Fruit fly (Drosophila melanogaster) whole organism, embryonic: Measurements from ENCODE around the gene Tsp2A.
A peak's percentile ranks its signal among the peaks of the same experiment; 100 is the strongest.

Source experiments
- CG1024 ChIP-seq: fragments of 200-800 bp; sonication (Bioruptor generic); IDR thresholded peaks from 2 replicates; pipeline ENCODE4 v1.3.6; 2022; ENCODE audit warnings: missing biosample characterization, missing genetic modification characterization
- CG10979 ChIP-seq: fragments of 200-800 bp; sonication (Bioruptor generic); optimal IDR thresholded peaks from 2 replicates; lab custom pipeline; 2018; ENCODE audit warnings: missing biosample characterization, mild to moderate bottlenecking, missing genetic modification characterization, moderate library complexity
- CG14441 ChIP-seq: fragments of 200-800 bp; sonication (Bioruptor generic); IDR thresholded peaks from 2 replicates; pipeline ENCODE4 v1.3.6; 2022; ENCODE audit warnings: missing biosample characterization, missing genetic modification characterization
- CG15011 ChIP-seq: fragments of 200-800 bp; sonication (Bioruptor generic); optimal IDR thresholded peaks from 3 replicates; lab custom pipeline; 2018; ENCODE audit warnings: missing biosample characterization, mild to moderate bottlenecking, missing genetic modification characterization
- CG15269 ChIP-seq: fragments of 200-800 bp; sonication (Bioruptor generic); optimal IDR thresholded peaks from 2 replicates; lab custom pipeline; 2018; ENCODE audit warnings: missing biosample characterization, mild to moderate bottlenecking, missing genetic modification characterization, moderate library complexity
- CG15696 ChIP-seq: fragments of 200-800 bp; sonication (Bioruptor generic); optimal IDR thresholded peaks from 2 replicates; lab custom pipeline; 2019; ENCODE audit warnings: missing biosample characterization, mild to moderate bottlenecking, missing genetic modification characterization, moderate library complexity
- CG1603 ChIP-seq: fragments of 200-800 bp; sonication (Bioruptor generic); optimal IDR thresholded peaks from 2 replicates; lab custom pipeline; 2019; ENCODE audit warnings: missing biosample characterization, mild to moderate bottlenecking, missing genetic modification characterization, moderate library complexity
- CG17359 ChIP-seq: fragments of 200-800 bp; sonication (Bioruptor generic); optimal IDR thresholded peaks from 3 replicates; lab custom pipeline; 2018; ENCODE audit warnings: missing biosample characterization, mild to moderate bottlenecking, missing genetic modification characterization, moderate library complexity
- CG18011 ChIP-seq: fragments of 200-800 bp; sonication (Bioruptor generic); optimal IDR thresholded peaks from 2 replicates; lab custom pipeline; 2017; ENCODE audit warnings: missing biosample characterization, missing genetic modification characterization, mild to moderate bottlenecking, moderate library complexity, missing genotype
- CG30431 ChIP-seq: fragments of 200-800 bp; sonication (Bioruptor generic); optimal IDR thresholded peaks from 2 replicates; lab custom pipeline; 2017; ENCODE audit warnings: missing biosample characterization, missing genetic modification characterization
- CG33213 ChIP-seq: fragments of 200-800 bp; sonication (Bioruptor generic); optimal IDR thresholded peaks from 3 replicates; lab custom pipeline; 2016; ENCODE audit warnings: missing biosample characterization, missing genetic modification characterization
- CG4424 ChIP-seq: fragments of 200-800 bp; sonication (Bioruptor generic); optimal IDR thresholded peaks from 3 replicates; lab custom pipeline; 2016; ENCODE audit warnings: missing biosample characterization, missing genetic modification characterization
- CG6654 ChIP-seq: fragments of 200-800 bp; sonication (Bioruptor generic); optimal IDR thresholded peaks from 2 replicates; lab custom pipeline; 2017; ENCODE audit warnings: missing biosample characterization, mild to moderate bottlenecking, missing genetic modification characterization
- CG7963 ChIP-seq: fragments of 200-800 bp; sonication (Bioruptor generic); IDR thresholded peaks from 3 replicates; pipeline ENCODE4 v1.3.6; 2022; ENCODE audit warnings: missing biosample characterization, missing genetic modification characterization; ENCODE audit not compliant: partially characterized antibody
- CG9609 ChIP-seq: fragments of 200-800 bp; sonication (Bioruptor generic); optimal IDR thresholded peaks from 3 replicates; lab custom pipeline; 2016; ENCODE audit warnings: missing biosample characterization, missing genetic modification characterization
- CG9932 ChIP-seq: fragments of 200-800 bp; sonication (Bioruptor generic); IDR thresholded peaks from 2 replicates; pipeline ENCODE4 v1.3.6; 2022; ENCODE audit warnings: missing biosample characterization, missing genetic modification characterization
- Camta ChIP-seq: fragments of 200-800 bp; sonication (Bioruptor generic); optimal IDR thresholded peaks from 2 replicates; lab custom pipeline; 2016; ENCODE audit warnings: missing biosample characterization, missing genetic modification characterization
- Deaf1 ChIP-seq: fragments of 200-800 bp; optimal IDR thresholded peaks from 3 replicates; lab custom pipeline; 2019; ENCODE audit warnings: missing biosample characterization, mild to moderate bottlenecking, missing genetic modification characterization, moderate library complexity
- E2f2 ChIP-seq: fragments of 200-800 bp; sonication (Bioruptor generic); IDR thresholded peaks from 2 replicates; pipeline ENCODE4 v1.3.6; 2022; ENCODE audit warnings: missing biosample characterization, missing genetic modification characterization
- ERR ChIP-seq: fragments of 200-800 bp; sonication (Bioruptor generic); optimal IDR thresholded peaks from 2 replicates; lab custom pipeline; 2016; ENCODE audit warnings: missing biosample characterization, missing genetic modification characterization
- HLH54F ChIP-seq: fragments of 200-800 bp; sonication (Bioruptor generic); optimal IDR thresholded peaks from 3 replicates; lab custom pipeline; 2016; ENCODE audit warnings: missing biosample characterization, missing genetic modification characterization
- Hr51 ChIP-seq, 2 experiments: fragments of 200-800 bp; sonication (Bioruptor generic); optimal IDR thresholded peaks; 2 replicates in 1 of 2; 3 replicates in 1 of 2; lab custom pipeline; 2016 to 2018; ENCODE audit warnings: missing biosample characterization in 2 of 2, missing genetic modification characterization in 2 of 2, mild to moderate bottlenecking in 1 of 2, moderate library complexity in 1 of 2
- MESR4 ChIP-seq: fragments of 200-800 bp; sonication (Bioruptor generic); optimal IDR thresholded peaks from 2 replicates; lab custom pipeline; 2018; ENCODE audit warnings: missing biosample characterization, mild to moderate bottlenecking, missing genetic modification characterization, moderate library complexity
- Max ChIP-seq: fragments of 200-800 bp; sonication (Bioruptor generic); optimal IDR thresholded peaks from 2 replicates; lab custom pipeline; 2016; ENCODE audit warnings: missing biosample characterization, mild to moderate bottlenecking, missing genetic modification characterization
- NK7.1 ChIP-seq: fragments of 200-800 bp; sonication (Bioruptor generic); optimal IDR thresholded peaks from 3 replicates; lab custom pipeline; 2016; ENCODE audit warnings: missing biosample characterization, missing genetic modification characterization
- Poxn ChIP-seq: fragments of 200-800 bp; sonication (Bioruptor generic); IDR thresholded peaks from 2 replicates; pipeline ENCODE4 v1.3.6; 2022; ENCODE audit warnings: missing biosample characterization, missing genetic modification characterization
- Usf ChIP-seq: fragments of 200-800 bp; sonication (Bioruptor generic); optimal IDR thresholded peaks from 2 replicates; lab custom pipeline; 2017; ENCODE audit warnings: missing genotype, missing biosample characterization, missing genetic modification characterization
- az2 ChIP-seq: fragments of 200-800 bp; sonication (Bioruptor generic); optimal IDR thresholded peaks from 3 replicates; lab custom pipeline; 2016; ENCODE audit warnings: missing biosample characterization, missing genetic modification characterization
- bigmax ChIP-seq: fragments of 200-800 bp; sonication (Bioruptor generic); optimal IDR thresholded peaks from 2 replicates; lab custom pipeline; 2018; ENCODE audit warnings: missing biosample characterization, mild to moderate bottlenecking, missing genetic modification characterization
- chif ChIP-seq, 2 experiments: fragments of 200-800 bp; sonication (Bioruptor generic); optimal IDR thresholded peaks; 3 replicates each; lab custom pipeline; 2016; ENCODE audit warnings: missing biosample characterization in 2 of 2, missing genetic modification characterization in 2 of 2
- chinmo ChIP-seq: fragments of 200-800 bp; sonication (Bioruptor generic); IDR thresholded peaks from 4 replicates; pipeline ENCODE4 v1.3.6; 2022; ENCODE audit warnings: missing biosample characterization, missing genetic modification characterization; ENCODE audit not compliant: partially characterized antibody
- chm ChIP-seq: fragments of 200-800 bp; sonication (Bioruptor generic); IDR thresholded peaks from 2 replicates; pipeline ENCODE4 v1.3.6; 2022; ENCODE audit warnings: missing biosample characterization, missing genetic modification characterization
- da ChIP-seq: fragments of 200-800 bp; sonication (Bioruptor generic); optimal IDR thresholded peaks from 2 replicates; lab custom pipeline; 2016; ENCODE audit warnings: missing biosample characterization, missing genetic modification characterization
- dan ChIP-seq: fragments of 200-800 bp; sonication (Bioruptor generic); IDR thresholded peaks from 2 replicates; pipeline ENCODE4 v1.3.6; 2022; ENCODE audit warnings: missing biosample characterization, missing genetic modification characterization
- danr ChIP-seq: fragments of 200-800 bp; sonication (Bioruptor generic); IDR thresholded peaks from 2 replicates; pipeline ENCODE4 v1.3.6; 2022; ENCODE audit warnings: missing biosample characterization, missing genetic modification characterization
- ems ChIP-seq: fragments of 200-800 bp; sonication (Bioruptor generic); optimal IDR thresholded peaks from 3 replicates; lab custom pipeline; 2016; ENCODE audit warnings: missing biosample characterization, missing genetic modification characterization
- fd3F ChIP-seq: fragments of 200-800 bp; sonication (Bioruptor generic); optimal IDR thresholded peaks from 2 replicates; lab custom pipeline; 2018; ENCODE audit warnings: missing biosample characterization, mild to moderate bottlenecking, missing genetic modification characterization, moderate library complexity
- gce ChIP-seq: fragments of 200-800 bp; sonication (Bioruptor generic); IDR thresholded peaks from 3 replicates; pipeline ENCODE4 v1.3.6; 2022; ENCODE audit warnings: missing biosample characterization, missing genetic modification characterization
- gro ChIP-seq: fragments of 200-800 bp; sonication (Bioruptor generic); optimal IDR thresholded peaks from 2 replicates; lab custom pipeline; 2016; ENCODE audit warnings: missing biosample characterization, missing genetic modification characterization
- gsb-n ChIP-seq: fragments of 200-800 bp; sonication (Bioruptor generic); optimal IDR thresholded peaks from 3 replicates; lab custom pipeline; 2018; ENCODE audit warnings: missing biosample characterization, mild to moderate bottlenecking, missing genetic modification characterization
- lab ChIP-seq: fragments of 200-800 bp; sonication (Bioruptor generic); optimal IDR thresholded peaks from 3 replicates; lab custom pipeline; 2017; ENCODE audit warnings: missing biosample characterization, missing genetic modification characterization, mild to moderate bottlenecking, moderate library complexity, missing genetic modification reagents
- nau ChIP-seq: fragments of 200-800 bp; sonication (Bioruptor generic); optimal IDR thresholded peaks from 3 replicates; lab custom pipeline; 2017; ENCODE audit warnings: missing biosample characterization, mild to moderate bottlenecking, missing genetic modification characterization, missing genetic modification reagents
- pros ChIP-seq: fragments of 200-800 bp; sonication (Bioruptor generic); optimal IDR thresholded peaks from 3 replicates; lab custom pipeline; 2019; ENCODE audit warnings: missing biosample characterization, mild to moderate bottlenecking, missing genetic modification characterization, moderate library complexity
- psq ChIP-seq: fragments of 200-800 bp; sonication (Bioruptor generic); optimal IDR thresholded peaks from 2 replicates; lab custom pipeline; 2017; ENCODE audit warnings: missing biosample characterization, missing genetic modification characterization
- row ChIP-seq: fragments of 200-800 bp; sonication (Bioruptor generic); IDR thresholded peaks from 3 replicates; pipeline ENCODE4 v1.3.6; 2022; ENCODE audit warnings: missing biosample characterization, missing genetic modification characterization
- sens ChIP-seq: fragments of 200-800 bp; sonication (Bioruptor generic); peaks from one replicate; lab custom pipeline; 2016; ENCODE audit warnings: missing biosample characterization, missing genetic modification characterization
- sr ChIP-seq: fragments of 200-800 bp; sonication (Bioruptor generic); IDR thresholded peaks from 3 replicates; pipeline ENCODE4 v1.3.6; 2022; ENCODE audit warnings: missing biosample characterization, missing genetic modification characterization
- stc ChIP-seq: fragments of 200-800 bp; sonication (Bioruptor generic); IDR thresholded peaks from 2 replicates; pipeline ENCODE4 v1.3.6; 2022; ENCODE audit warnings: missing biosample characterization, missing genetic modification characterization
- stwl ChIP-seq: fragments of 200-800 bp; sonication (Bioruptor generic); optimal IDR thresholded peaks from 3 replicates; lab custom pipeline; 2018; ENCODE audit warnings: missing biosample characterization, mild to moderate bottlenecking, missing genetic modification characterization, moderate library complexity
- tna ChIP-seq: fragments of 200-800 bp; sonication (Bioruptor generic); IDR thresholded peaks from 2 replicates; pipeline ENCODE4 v1.3.6; 2022; ENCODE audit warnings: missing biosample characterization, missing genetic modification characterization; ENCODE audit not compliant: partially characterized antibody
- zfh1 ChIP-seq: fragments of 200-800 bp; sonication (Bioruptor generic); IDR thresholded peaks from 3 replicates; pipeline ENCODE4 v1.3.6; 2022; ENCODE audit warnings: missing biosample characterization, missing genetic modification characterization

Gene Tsp2A

DNA sequence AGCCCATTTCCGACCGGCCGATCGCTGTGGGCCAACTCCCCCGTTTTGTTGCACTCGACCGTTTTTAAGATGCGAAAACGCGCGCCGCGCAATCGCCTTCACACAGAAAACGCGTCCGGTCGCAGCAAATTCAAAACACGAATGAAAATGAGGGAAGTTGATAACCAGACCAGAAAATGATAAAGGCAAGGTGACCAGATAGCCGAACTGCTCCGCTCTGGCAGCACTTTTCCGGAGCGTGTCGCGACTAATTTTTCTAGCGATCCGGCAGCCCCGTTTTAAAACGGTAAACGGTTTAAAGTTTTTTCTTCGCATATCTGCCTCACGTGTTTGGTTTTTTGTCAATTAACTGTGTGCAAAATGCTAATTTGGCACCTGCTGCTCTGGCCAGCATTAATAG, 24.1 kb upstream of the Tsp2A start, which contains the start of gene DAAM (continued):
- TF ChIP-seq sens (peak; percentile 73), bigmax (GFP tag; lab: Kevin White, UChicago) (peak; percentile 32), CG1603 (peak; percentile 89), CG7963 (GFP tag; lab: Robert Waterston, UW) (peak; percentile 26; the same call in 1 of the 3 replicates), pros (GFP tag; lab: Kevin White, UChicago) (peak; percentile 24), chm (GFP tag; lab: Robert Waterston, UW) (no peak), CG6654 (no peak), chinmo (GFP tag; lab: Robert Waterston, UW) (no peak), az2 (GFP tag; lab: Kevin White, UChicago) (no peak), CG14441 (GFP tag; lab: Robert Waterston, UW) (peak; percentile 38), Camta (GFP tag; lab: Kevin White, UChicago) (peak; percentile 12), nau (GFP tag; lab: Kevin White, UChicago) (no peak), dan (no peak), CG4424 (GFP tag; lab: Kevin White, UChicago) (no peak), row (GFP tag; lab: Robert Waterston, UW) (peak; percentile 22; the same call in 1 of the 3 replicates), CG1024 (GFP tag; lab: Robert Waterston, UW) (no peak), gce (GFP tag; lab: Robert Waterston, UW) (no peak), chif (GFP tag; optimal IDR thresholded peaks at IDR 0.05; lab: Kevin White, UChicago) (no peak), stc (GFP tag; lab: Robert Waterston, UW) (no peak), Hr51 (GFP tag; optimal IDR thresholded peaks at IDR 0.05; lab: Kevin White, UChicago) (peak in 1 of 2 experiments; percentile 55), CG18011 (GFP tag; lab: Kevin White, UChicago) (no peak), da (GFP tag; lab: Kevin White, UChicago) (no peak), CG33213 (peak; percentile 80), zfh1 (GFP tag; lab: Robert Waterston, UW) (peak; percentile 58; the same call in 2 of the 3 replicates), NK7.1 (GFP tag; lab: Kevin White, UChicago) (peak; percentile 3), stwl (tag; lab: Kevin White, UChicago) (peak; percentile 82), MESR4 (GFP tag; lab: Kevin White, UChicago) (peak; percentile 2), ERR (GFP tag; lab: Kevin White, UChicago) (no peak), CG15696 (tag; lab: Kevin White, UChicago) (peak; percentile 1), CG15269 (tag; lab: Kevin White, UChicago) (peak; percentile 14), CG17359 (tag; lab: Kevin White, UChicago) (peak; percentile 6), danr (GFP tag; lab: Robert Waterston, UW) (no peak), Poxn (GFP tag; lab: Robert Waterston, UW) (no peak), psq (no peak), CG10979 (tag; lab: Kevin White, UChicago) (peak; percentile 10), tna (GFP tag; lab: Robert Waterston, UW) (no peak), CG30431 (GFP tag; lab: Kevin White, UChicago) (no peak), gsb-n (tag; lab: Kevin White, UChicago) (no peak), CG9609 (peak; percentile 20), Deaf1 (peak; percentile 43), lab (peak; percentile 78), ems (GFP tag; lab: Kevin White, UChicago) (no peak), fd3F (peak; percentile 23), E2f2 (GFP tag; lab: Robert Waterston, UW) (peak; percentile 86), CG9932 (peak; percentile 58), HLH54F (no peak), Max (no peak), CG15011 (GFP tag; lab: Kevin White, UChicago) (no peak), Usf (no peak), gro (GFP tag; lab: Kevin White, UChicago) (no peak), sr (peak; percentile 44; the same call in 2 of the 3 replicates)
